Worm (Caenorhabditis elegans): ENCODE data around the gene F13E6.2.

The F13E6.2 gene

DNA sequence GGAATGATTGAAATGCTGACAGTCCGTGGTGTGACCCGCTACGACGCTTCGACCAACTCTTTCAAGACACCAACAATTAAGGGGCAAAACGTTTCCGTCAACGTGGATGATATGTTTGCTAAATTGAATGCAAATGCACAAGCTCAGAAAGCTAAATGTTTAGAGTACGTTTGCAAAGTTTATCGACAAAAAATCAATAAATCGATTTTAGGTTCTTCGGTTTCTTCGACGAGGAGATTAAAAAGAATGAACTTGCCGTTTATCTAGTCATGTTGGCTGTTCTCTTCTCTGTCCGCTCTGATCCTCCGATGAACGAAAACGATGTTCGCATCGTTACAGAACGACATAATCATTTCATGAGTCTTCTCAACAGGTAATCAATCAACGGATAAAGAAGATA, 9.3 kb downstream of the F13E6.2 start:
- TF ChIP-seq F13H6.1 (tag; optimal IDR thresholded peaks at IDR 0.05): no peak
- no peak for TF ChIP-seq lin-39 (tag; optimal IDR thresholded peaks at IDR 0.05)
- no peak for TF ChIP-seq nhr-129 (tag; optimal IDR thresholded peaks at IDR 0.05)
- no peak for TF ChIP-seq nhr-11 (tag; optimal IDR thresholded peaks at IDR 0.05)
- no peak for TF ChIP-seq unc-62 (GFP tag; optimal IDR thresholded peaks at IDR 0.05)
- no peak for TF ChIP-seq nhr-6 (tag; optimal IDR thresholded peaks at IDR 0.05)
- TF ChIP-seq crh-2 (tag; optimal IDR thresholded peaks at IDR 0.05): no peak
- TF ChIP-seq sma-9 (GFP tag; optimal IDR thresholded peaks at IDR 0.05): no peak
- TF ChIP-seq sma-9 (tag; optimal IDR thresholded peaks at IDR 0.05): no peak
- no peak for TF ChIP-seq C34F6.9 (tag; optimal IDR thresholded peaks at IDR 0.05)
- no peak for TF ChIP-seq skn-1 (tag; optimal IDR thresholded peaks at IDR 0.05)
- no peak for TF ChIP-seq nhr-237 (tag; optimal IDR thresholded peaks at IDR 0.05)
- TF ChIP-seq elt-3 (tag; optimal IDR thresholded peaks at IDR 0.05): no peak
- no peak for TF ChIP-seq peb-1 (tag; optimal IDR thresholded peaks at IDR 0.05)
- no peak for TF ChIP-seq snpc-4 (tag; optimal IDR thresholded peaks at IDR 0.05)
- TF ChIP-seq sma-3 (GFP tag; optimal IDR thresholded peaks at IDR 0.05): no peak
- no peak for TF ChIP-seq nhr-25 (tag; optimal IDR thresholded peaks at IDR 0.05)
- no peak for TF ChIP-seq mdl-1 (tag; optimal IDR thresholded peaks at IDR 0.05)

DNA sequence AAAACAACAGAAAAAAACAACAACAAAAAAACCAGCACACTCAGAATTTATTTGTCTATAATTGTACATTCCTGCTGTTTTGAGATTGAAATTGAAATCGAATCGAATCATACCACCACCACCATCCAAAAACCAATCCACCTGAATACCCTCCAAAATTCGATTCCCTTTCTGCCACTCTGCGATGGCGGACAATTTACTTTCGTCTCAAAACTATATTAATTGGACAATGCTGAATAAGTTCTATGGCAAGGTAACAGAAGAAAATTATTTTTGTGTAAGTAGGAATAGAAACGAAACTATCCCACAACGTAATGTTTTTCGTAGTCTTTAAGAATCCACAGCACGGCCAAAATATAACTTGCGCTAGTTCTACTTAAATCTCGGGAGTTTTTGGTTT, 14.6 kb downstream of the F13E6.2 start:
- TF ChIP-seq elt-3 (tag; optimal IDR thresholded peaks at IDR 0.05) (no peak), peb-1 (tag; optimal IDR thresholded peaks at IDR 0.05) (no peak), ZK546.5 (tag; optimal IDR thresholded peaks at IDR 0.05) (no peak), zag-1 (tag; optimal IDR thresholded peaks at IDR 0.05) (no peak), egl-27 (tag; optimal IDR thresholded peaks at IDR 0.05) (no peak), sma-9 (GFP tag; optimal IDR thresholded peaks at IDR 0.05) (no peak), sma-9 (tag; optimal IDR thresholded peaks at IDR 0.05) (no peak), nhr-11 (tag; optimal IDR thresholded peaks at IDR 0.05) (no peak), crh-2 (tag; optimal IDR thresholded peaks at IDR 0.05) (no peak), aly-2 (tag; optimal IDR thresholded peaks at IDR 0.05) (no peak), mdl-1 (tag; optimal IDR thresholded peaks at IDR 0.05) (no peak), unc-62 (GFP tag; optimal IDR thresholded peaks at IDR 0.05) (no peak), lin-39 (tag; optimal IDR thresholded peaks at IDR 0.05) (no peak), skn-1 (tag; optimal IDR thresholded peaks at IDR 0.05) (no peak)

DNA sequence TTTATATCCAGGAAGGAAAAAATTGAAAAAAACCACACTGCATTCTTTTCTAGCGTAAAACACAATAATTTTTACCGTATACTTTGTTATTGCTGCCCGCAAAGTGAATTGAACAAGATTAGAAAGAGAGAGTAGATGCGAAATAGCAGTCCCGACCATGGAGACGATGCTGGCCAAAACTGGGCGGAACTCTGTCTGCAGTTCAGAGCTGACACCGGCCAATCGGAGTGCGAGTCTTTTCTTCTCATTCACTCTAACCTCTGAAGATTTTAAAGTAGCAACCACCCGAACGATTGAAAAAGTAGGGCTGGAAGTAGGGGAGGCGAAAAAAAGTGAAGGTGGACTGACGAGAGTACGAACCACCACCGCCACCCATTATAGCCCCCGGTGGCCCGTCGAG, 17.5 kb downstream of the F13E6.2 start:
- TF ChIP-seq lsy-2 (tag; optimal IDR thresholded peaks at IDR 0.05): peak in 1 of 2 experiments; percentile 30
- TF ChIP-seq lin-11 (tag; optimal IDR thresholded peaks at IDR 0.05): peak; percentile 24
- TF ChIP-seq sma-9 (GFP tag; optimal IDR thresholded peaks at IDR 0.05): no peak
- TF ChIP-seq sma-9 (tag; optimal IDR thresholded peaks at IDR 0.05): no peak
- TF ChIP-seq blmp-1 (tag; optimal IDR thresholded peaks at IDR 0.05; ENCODE audit: insufficient read depth): peak; percentile 52

DNA sequence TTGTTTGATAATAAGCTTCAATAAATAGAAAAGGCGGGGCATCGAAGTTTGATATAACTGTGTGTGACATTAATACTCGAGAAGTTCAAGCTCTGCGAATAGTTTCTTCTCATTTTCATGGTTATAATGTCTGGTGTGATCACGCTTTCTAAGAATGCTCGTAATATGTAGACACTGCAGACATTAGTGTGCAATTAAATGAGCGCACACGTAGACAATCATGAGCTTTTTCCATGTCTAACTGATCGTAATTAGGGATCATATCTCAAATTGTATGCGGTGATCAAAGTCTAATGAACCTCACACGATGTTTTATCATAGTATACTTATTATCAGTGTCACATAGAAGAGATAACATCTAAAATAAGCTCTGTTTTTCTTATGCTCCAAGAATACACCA, 24.0 kb downstream of the F13E6.2 start:
- TF ChIP-seq sma-3 (GFP tag; optimal IDR thresholded peaks at IDR 0.05) (no peak), nhr-10 (tag; optimal IDR thresholded peaks at IDR 0.05) (no peak), zag-1 (tag; optimal IDR thresholded peaks at IDR 0.05) (no peak), gmeb-1 (tag; optimal IDR thresholded peaks at IDR 0.05) (no peak), aly-2 (tag; optimal IDR thresholded peaks at IDR 0.05) (no peak), nhr-77 (tag; optimal IDR thresholded peaks at IDR 0.05) (no peak), mbf-1 (tag; optimal IDR thresholded peaks at IDR 0.05) (no peak)

DNA sequence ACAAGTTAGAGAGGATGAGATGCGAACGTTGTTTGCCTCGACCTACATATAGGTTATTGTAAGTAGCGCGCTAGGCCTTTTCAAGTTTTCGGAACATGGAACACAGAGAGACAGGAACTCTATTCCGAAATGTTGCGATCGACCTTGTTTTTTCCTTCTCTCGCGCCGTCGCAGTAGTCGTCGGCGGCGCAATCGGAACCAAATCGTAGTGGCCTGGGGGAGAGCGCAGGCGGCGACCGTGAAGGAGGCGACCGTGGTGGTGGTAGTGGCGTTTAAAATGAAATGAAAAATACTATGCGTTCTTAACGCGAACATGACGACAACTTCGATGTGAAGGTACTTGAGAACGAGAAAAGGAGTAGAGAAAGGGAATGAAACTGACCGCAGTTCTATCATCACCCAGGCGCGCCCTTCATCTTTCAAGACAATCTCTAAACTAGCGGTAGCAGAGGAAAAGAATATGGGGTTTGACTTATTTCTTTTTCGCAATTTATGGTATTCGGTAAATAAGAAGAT, 26.5 kb downstream of the F13E6.2 start:
- TF ChIP-seq sem-4 (tag; optimal IDR thresholded peaks at IDR 0.05) (no peak), lin-13 (GFP tag; optimal IDR thresholded peaks at IDR 0.05) (no peak), sma-3 (GFP tag; optimal IDR thresholded peaks at IDR 0.05) (peak; percentile 40), nhr-21 (tag; optimal IDR thresholded peaks at IDR 0.05) (peak; percentile 4), unc-39 (tag; optimal IDR thresholded peaks at IDR 0.05) (no peak), ceh-16 (tag; optimal IDR thresholded peaks at IDR 0.05) (peak; percentile 70), egl-27 (tag; optimal IDR thresholded peaks at IDR 0.05) (no peak), blmp-1 (tag; optimal IDR thresholded peaks at IDR 0.05; ENCODE audit: insufficient read depth) (peak; percentile 28), sma-9 (GFP tag; optimal IDR thresholded peaks at IDR 0.05) (peak; percentile 14), sma-9 (tag; optimal IDR thresholded peaks at IDR 0.05) (no peak), ceh-82 (tag; optimal IDR thresholded peaks at IDR 0.05) (no peak), fos-1 (tag; optimal IDR thresholded peaks at IDR 0.05) (peak; percentile 0), crh-2 (tag; optimal IDR thresholded peaks at IDR 0.05) (peak; percentile 13), nhr-25 (tag; optimal IDR thresholded peaks at IDR 0.05) (peak; percentile 48), ztf-1 (GFP tag; conservative IDR thresholded peaks at IDR 0.05) (no peak)
